Worm (Caenorhabditis elegans): Measurements from ENCODE around the gene ZC404.16.

DNA sequence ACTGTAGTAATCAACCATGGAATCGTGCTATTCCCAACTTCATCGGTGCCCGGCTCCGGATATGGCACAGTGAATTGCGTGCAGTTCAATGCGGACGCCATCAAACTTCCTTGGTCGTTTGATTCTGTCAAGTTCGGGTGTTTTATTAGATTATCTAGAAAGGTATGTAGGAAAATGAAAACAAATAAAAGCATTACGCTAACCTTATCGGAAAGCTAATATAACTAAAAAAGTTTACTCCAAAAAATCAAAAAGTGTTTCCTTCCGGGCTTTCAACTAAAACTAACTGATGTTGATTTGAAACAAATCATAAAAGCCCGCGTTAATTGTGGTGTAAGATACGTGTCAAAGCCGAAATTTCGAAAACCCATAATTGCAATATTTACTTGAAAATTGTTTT is 46.2 kb upstream of the ZC404.16 start, which contains the start of gene dmsr-13:
- TF ChIP-seq nhr-11 (tag; optimal IDR thresholded peaks at IDR 0.05) (no peak), lin-15B (tag; optimal IDR thresholded peaks at IDR 0.05) (no peak), mdl-1 (tag; optimal IDR thresholded peaks at IDR 0.05) (no peak), unc-62 (GFP tag; optimal IDR thresholded peaks at IDR 0.05 in 1 of 2) (no peak), unc-62 (tag; optimal IDR thresholded peaks at IDR 0.05) (no peak), ama-1 (optimal IDR thresholded peaks at IDR 0.05) (no peak), dve-1 (tag; optimal IDR thresholded peaks at IDR 0.05; ENCODE audit: insufficient read depth) (no peak), ceh-82 (tag; optimal IDR thresholded peaks at IDR 0.05) (no peak), F37D6.2 (tag; optimal IDR thresholded peaks at IDR 0.05) (no peak), snpc-4 (tag; optimal IDR thresholded peaks at IDR 0.05) (no peak), attf-4 (tag; optimal IDR thresholded peaks at IDR 0.05) (no peak), sdz-12 (GFP tag; optimal IDR thresholded peaks at IDR 0.05) (no peak)

Data from whole organism, L4 larva.